Worm (Caenorhabditis elegans) whole organism, midembryonic: ENCODE data around the gene tram-1.

Experiments used
- T22C8.4 ChIP-seq: fragments of 200-800 bp; sonication (Bioruptor generic); IDR thresholded peaks from 2 replicates; pipeline ENCODE4 v1.3.6; 2022; ENCODE audit warnings: missing genetic modification characterization, missing compliant biosample characterization
- flt-1 ChIP-seq: fragments of 200-800 bp; sonication (Bioruptor generic); IDR thresholded peaks from 2 replicates; pipeline ENCODE4 v1.3.6; 2022; ENCODE audit warnings: missing genetic modification characterization, missing compliant biosample characterization
- tab-1 ChIP-seq: fragments of 200-800 bp; sonication (Bioruptor generic); IDR thresholded peaks from 2 replicates; pipeline ENCODE4 v1.3.6; 2022; ENCODE audit warnings: missing genetic modification characterization, missing compliant biosample characterization
- ztf-29 ChIP-seq: fragments of 200-800 bp; sonication (Bioruptor generic); IDR thresholded peaks from 2 replicates; pipeline ENCODE4 v1.3.6; 2022; ENCODE audit warnings: missing genetic modification reagents, missing genetic modification characterization, missing compliant biosample characterization

DNA sequence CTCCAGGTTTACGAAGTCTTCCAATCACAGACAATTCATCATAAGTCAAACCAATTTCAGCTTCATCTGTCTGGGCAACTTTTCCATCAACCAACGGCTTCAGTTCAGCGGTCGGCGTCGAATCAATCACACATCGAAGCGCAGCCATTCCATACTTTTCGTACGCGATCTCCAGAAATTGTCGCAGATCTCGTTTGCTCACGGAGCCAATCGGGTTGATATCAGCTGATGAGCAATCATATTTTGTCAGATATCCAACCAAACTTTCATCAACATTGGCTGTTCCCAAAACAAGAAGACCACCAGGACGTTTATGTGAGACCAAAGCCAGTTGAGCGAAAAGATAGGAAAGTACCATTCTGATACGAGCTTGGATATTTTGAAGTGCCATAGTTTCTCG, 5.7 kb downstream of the tram-1 start:
- TF ChIP-seq flt-1 (GFP tag; lab: Robert Waterston, UW) (no peak), ztf-29 (GFP tag; lab: Robert Waterston, UW) (no peak), tab-1 (GFP tag; lab: Robert Waterston, UW) (no peak), T22C8.4 (no peak)
